Worm (Caenorhabditis elegans): ENCODE measurements around the gene F10E9.4.

F10E9.4 gene

DNA sequence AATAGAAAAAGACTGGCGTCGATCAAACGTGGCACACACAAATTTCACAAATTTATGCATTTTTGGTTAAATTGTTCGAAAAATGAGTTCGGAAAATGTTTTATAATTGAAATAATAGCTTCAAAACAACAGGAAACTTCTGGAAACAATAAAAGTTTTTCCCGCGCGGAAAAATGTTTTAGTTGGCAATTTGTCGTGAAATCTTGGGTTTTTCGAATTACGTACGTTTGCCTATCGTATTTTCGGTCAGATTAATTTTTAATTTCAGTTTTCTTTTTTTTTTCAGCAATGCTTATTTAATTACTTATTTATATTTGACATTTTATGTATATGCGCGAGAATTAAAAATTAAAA, 47.1 kb downstream of the F10E9.4 start:
- TF ChIP-seq R02D3.7 (tag; optimal IDR thresholded peaks at IDR 0.05) (no peak), fkh-2 (tag; optimal IDR thresholded peaks at IDR 0.05) (no peak), nfya-1 (tag; optimal IDR thresholded peaks at IDR 0.05; ENCODE audit: insufficient read depth) (no peak), jun-1 (tag; optimal IDR thresholded peaks at IDR 0.05) (no peak), lsy-12 (tag; optimal IDR thresholded peaks at IDR 0.05) (no peak), nhr-43 (tag; optimal IDR thresholded peaks at IDR 0.05; ENCODE audit: poor library complexity, severe bottlenecking) (no peak), eor-1 (tag; optimal IDR thresholded peaks at IDR 0.05) (no peak), unc-62 (GFP tag; optimal IDR thresholded peaks at IDR 0.05) (no peak), unc-39 (tag; optimal IDR thresholded peaks at IDR 0.05) (no peak), nhr-76 (tag; optimal IDR thresholded peaks at IDR 0.05) (no peak), nhr-237 (tag; optimal IDR thresholded peaks at IDR 0.05) (no peak), nhr-67 (tag; optimal IDR thresholded peaks at IDR 0.05) (no peak), fkh-10 (GFP tag; optimal IDR thresholded peaks at IDR 0.05) (no peak), snpc-4 (tag; optimal IDR thresholded peaks at IDR 0.05) (no peak), ceh-16 (tag; optimal IDR thresholded peaks at IDR 0.05) (no peak), mml-1 (tag; optimal IDR thresholded peaks at IDR 0.05) (no peak), fos-1 (tag; optimal IDR thresholded peaks at IDR 0.05) (no peak), daf-12 (tag; optimal IDR thresholded peaks at IDR 0.05) (no peak)

DNA sequence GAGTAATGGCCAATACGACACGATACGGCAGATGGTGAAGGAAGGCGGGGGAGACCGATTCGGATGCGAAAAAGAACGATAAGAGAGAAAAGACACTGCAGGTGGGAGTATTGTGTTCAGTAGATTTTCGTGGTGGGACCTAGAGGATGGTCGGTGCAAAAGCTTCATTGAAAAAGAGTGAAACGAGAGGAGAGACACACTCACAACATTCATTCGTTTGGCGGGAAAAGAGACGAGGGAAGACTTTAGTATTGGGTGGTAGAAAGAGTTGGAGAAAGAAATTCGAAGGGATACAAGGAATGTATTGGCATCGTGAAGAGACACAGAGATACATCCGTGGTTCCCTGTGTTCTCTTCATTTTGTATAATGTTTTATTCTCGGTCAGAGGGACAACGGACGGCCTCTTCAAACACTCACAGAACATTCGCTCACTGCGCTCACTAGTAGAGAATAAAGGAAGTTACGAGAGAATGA, 48.1 kb downstream of the F10E9.4 start:
- TF ChIP-seq nfya-1 (tag; optimal IDR thresholded peaks at IDR 0.05; ENCODE audit: insufficient read depth) (peak; percentile 87), hmg-11 (tag; optimal IDR thresholded peaks at IDR 0.05) (peak; percentile 95), nhr-43 (tag; optimal IDR thresholded peaks at IDR 0.05; ENCODE audit: poor library complexity, severe bottlenecking) (peak; percentile 51), nhr-237 (tag; optimal IDR thresholded peaks at IDR 0.05) (no peak), nhr-11 (tag; optimal IDR thresholded peaks at IDR 0.05) (peak; percentile 7), nhr-76 (tag; optimal IDR thresholded peaks at IDR 0.05) (no peak), nhr-25 (tag; optimal IDR thresholded peaks at IDR 0.05) (peak; percentile 73), R02D3.7 (tag; optimal IDR thresholded peaks at IDR 0.05) (peak; percentile 32), egl-5 (tag; optimal IDR thresholded peaks at IDR 0.05) (peak; percentile 47), ceh-28 (tag; optimal IDR thresholded peaks at IDR 0.05) (peak; percentile 58), jun-1 (tag; optimal IDR thresholded peaks at IDR 0.05) (peak; percentile 80), lsy-12 (tag; optimal IDR thresholded peaks at IDR 0.05) (peak; percentile 49), nhr-28 (tag; optimal IDR thresholded peaks at IDR 0.05) (no peak), ama-1 (optimal IDR thresholded peaks at IDR 0.05) (peak; percentile 59), elt-1 (tag; optimal IDR thresholded peaks at IDR 0.05) (peak; percentile 15), snpc-4 (tag; optimal IDR thresholded peaks at IDR 0.05) (peak; percentile 70), tbx-2 (tag; optimal IDR thresholded peaks at IDR 0.05) (no peak), aly-2 (tag; optimal IDR thresholded peaks at IDR 0.05) (no peak), daf-12 (tag; optimal IDR thresholded peaks at IDR 0.05) (no peak), lin-15B (tag; optimal IDR thresholded peaks at IDR 0.05) (peak; percentile 87), elt-2 (tag; optimal IDR thresholded peaks at IDR 0.05) (peak; percentile 49), nhr-23 (tag; optimal IDR thresholded peaks at IDR 0.05) (peak; percentile 46), pqm-1 (tag; optimal IDR thresholded peaks at IDR 0.05) (peak; percentile 50), fkh-10 (GFP tag; optimal IDR thresholded peaks at IDR 0.05) (peak; percentile 11), pha-4 (tag; optimal IDR thresholded peaks at IDR 0.05) (peak; percentile 82), lin-39 (tag; optimal IDR thresholded peaks at IDR 0.05) (peak; percentile 67), ceh-16 (tag; optimal IDR thresholded peaks at IDR 0.05) (no peak)

DNA sequence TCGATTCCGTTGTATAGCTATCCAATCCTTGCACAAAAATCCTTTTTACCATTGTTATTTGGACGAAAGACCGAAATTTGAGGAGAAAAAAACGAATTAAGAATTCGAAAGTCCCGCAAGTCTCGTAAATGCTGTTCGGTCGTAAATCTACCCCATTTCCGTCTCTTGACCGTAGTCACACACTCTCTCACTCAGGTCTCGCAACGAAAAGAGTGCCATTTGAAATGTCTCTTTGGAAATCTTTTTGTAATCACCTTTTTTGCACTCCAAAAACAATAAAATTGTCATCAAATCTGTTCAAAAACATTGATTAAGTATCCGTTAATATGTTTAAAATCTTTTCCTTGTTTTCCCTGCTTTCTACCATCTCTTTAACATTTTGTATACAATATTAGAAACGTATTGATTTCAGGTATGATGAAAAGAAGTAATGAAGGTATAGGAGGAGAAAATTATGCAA, 49.9 kb downstream of the F10E9.4 start, which contains the start of the genes R05D3.8 and rfp-1:
Gene R05D3.8, minus strand, starts transcription at position 115 of the 460 bp plus-strand sequence.
Gene rfp-1, plus strand, starts transcription at position 410 of the 460 bp plus-strand sequence.
- TF ChIP-seq aly-2 (tag; optimal IDR thresholded peaks at IDR 0.05): no peak
- peak; percentile 96 for TF ChIP-seq nfya-1 (tag; optimal IDR thresholded peaks at IDR 0.05; ENCODE audit: insufficient read depth)
- peak; percentile 60 for TF ChIP-seq nhr-25 (tag; optimal IDR thresholded peaks at IDR 0.05)
- TF ChIP-seq lin-15B (tag; optimal IDR thresholded peaks at IDR 0.05): peak; percentile 98
- TF ChIP-seq nhr-67 (tag; optimal IDR thresholded peaks at IDR 0.05): no peak
- TF ChIP-seq pha-4 (tag; optimal IDR thresholded peaks at IDR 0.05): peak; percentile 97
- TF ChIP-seq lsy-12 (tag; optimal IDR thresholded peaks at IDR 0.05): peak; percentile 53
- TF ChIP-seq zag-1 (tag; optimal IDR thresholded peaks at IDR 0.05): no peak
- peak; percentile 47 for TF ChIP-seq ceh-28 (tag; optimal IDR thresholded peaks at IDR 0.05)
- peak; percentile 99 for TF ChIP-seq egl-5 (tag; optimal IDR thresholded peaks at IDR 0.05)
- no peak for TF ChIP-seq unc-62 (GFP tag; optimal IDR thresholded peaks at IDR 0.05)
- TF ChIP-seq elt-3 (tag; optimal IDR thresholded peaks at IDR 0.05): peak in 1 of 3 experiments; percentile 26
- TF ChIP-seq pqm-1 (tag; optimal IDR thresholded peaks at IDR 0.05): peak; percentile 53
- TF ChIP-seq lin-39 (tag; optimal IDR thresholded peaks at IDR 0.05): peak; percentile 92
- peak; percentile 99 for TF ChIP-seq R02D3.7 (tag; optimal IDR thresholded peaks at IDR 0.05)
- no peak for TF ChIP-seq fos-1 (tag; optimal IDR thresholded peaks at IDR 0.05)
- TF ChIP-seq ceh-82 (tag; optimal IDR thresholded peaks at IDR 0.05): no peak
- TF ChIP-seq snpc-4 (tag; optimal IDR thresholded peaks at IDR 0.05): peak; percentile 39
- TF ChIP-seq fkh-10 (GFP tag; optimal IDR thresholded peaks at IDR 0.05): peak; percentile 58
- no peak for TF ChIP-seq elt-1 (tag; optimal IDR thresholded peaks at IDR 0.05)
- TF ChIP-seq jun-1 (tag; optimal IDR thresholded peaks at IDR 0.05): peak; percentile 16
- peak; percentile 30 for TF ChIP-seq egl-27 (tag; optimal IDR thresholded peaks at IDR 0.05)
- no peak for TF ChIP-seq nhr-12 (tag; optimal IDR thresholded peaks at IDR 0.05)
- TF ChIP-seq skn-1 (tag; optimal IDR thresholded peaks at IDR 0.05): peak; percentile 85
- TF ChIP-seq daf-12 (tag; optimal IDR thresholded peaks at IDR 0.05): no peak
- no peak for TF ChIP-seq unc-39 (tag; optimal IDR thresholded peaks at IDR 0.05)
- no peak for TF ChIP-seq nhr-237 (tag; optimal IDR thresholded peaks at IDR 0.05)
- peak; percentile 56 for TF ChIP-seq hmg-11 (tag; optimal IDR thresholded peaks at IDR 0.05)
- no peak for TF ChIP-seq ceh-16 (tag; optimal IDR thresholded peaks at IDR 0.05)
- no peak for TF ChIP-seq eor-1 (tag; optimal IDR thresholded peaks at IDR 0.05)
- no peak for TF ChIP-seq sea-2 (GFP tag; optimal IDR thresholded peaks at IDR 0.05)
- TF ChIP-seq mdl-1 (tag; optimal IDR thresholded peaks at IDR 0.05): no peak
- peak; percentile 56 for TF ChIP-seq elt-2 (tag; optimal IDR thresholded peaks at IDR 0.05)
- TF ChIP-seq nhr-11 (tag; optimal IDR thresholded peaks at IDR 0.05): peak; percentile 20
- peak; percentile 27 for TF ChIP-seq ama-1 (optimal IDR thresholded peaks at IDR 0.05)
- TF ChIP-seq nhr-23 (tag; optimal IDR thresholded peaks at IDR 0.05): peak; percentile 85
- no peak for TF ChIP-seq ceh-9 (tag; optimal IDR thresholded peaks at IDR 0.05)
- peak; percentile 62 for TF ChIP-seq nhr-43 (tag; optimal IDR thresholded peaks at IDR 0.05; ENCODE audit: poor library complexity, severe bottlenecking)

Measured in whole organism, L3 larva.